Worm (Caenorhabditis elegans): ENCODE results near the gene eco-1.

DNA sequence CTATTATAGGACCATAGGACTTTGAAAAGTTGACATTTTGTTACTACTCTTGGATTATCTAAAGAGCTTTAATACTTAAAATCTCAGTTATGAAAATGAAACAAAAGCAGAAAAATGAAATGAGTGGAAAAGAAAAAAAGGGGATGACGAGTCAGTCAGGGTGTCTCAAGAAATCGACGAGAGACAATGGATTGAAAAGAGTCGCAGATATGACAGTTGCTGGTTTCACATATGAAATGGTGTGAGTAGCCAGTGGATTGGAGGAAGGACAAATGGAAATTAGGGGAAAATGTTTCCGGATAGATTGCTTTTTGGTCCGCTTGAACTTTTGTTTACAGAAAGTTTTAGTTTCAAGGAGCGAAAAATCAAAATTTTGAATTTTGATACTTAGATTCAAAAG, 38.3 kb upstream of the eco-1 start:
- TF ChIP-seq blmp-1 (tag; optimal IDR thresholded peaks at IDR 0.05) (no peak), unc-39 (tag; optimal IDR thresholded peaks at IDR 0.05) (no peak), unc-62 (GFP tag; optimal IDR thresholded peaks at IDR 0.05) (no peak), nhr-76 (tag; optimal IDR thresholded peaks at IDR 0.05) (no peak), zip-8 (tag; optimal IDR thresholded peaks at IDR 0.05) (no peak), lin-13 (tag; optimal IDR thresholded peaks at IDR 0.05) (no peak), elt-3 (tag; optimal IDR thresholded peaks at IDR 0.05) (no peak), ztf-11 (tag; optimal IDR thresholded peaks at IDR 0.05) (no peak), hlh-1 (tag; optimal IDR thresholded peaks at IDR 0.05) (peak; percentile 91), ceh-39 (tag; optimal IDR thresholded peaks at IDR 0.05) (no peak), nhr-28 (tag; optimal IDR thresholded peaks at IDR 0.05) (no peak), pha-4 (tag; optimal IDR thresholded peaks at IDR 0.05) (no peak), sem-2 (GFP tag; optimal IDR thresholded peaks at IDR 0.05) (no peak)
